Fruit fly (Drosophila melanogaster) Kc167 (cell line): ENCODE data around the gene Manf.

ENCODE experiments used
- Myc ChIP-seq: fragments of >200 bp; optimal IDR thresholded peaks from 2 replicates; lab custom pipeline; 2017; ENCODE audit warnings: missing external identifiers
- Sin3A ChIP-seq: fragments of >200 bp; optimal IDR thresholded peaks from 2 replicates; lab custom pipeline; 2018; ENCODE audit warnings: missing external identifiers
- h ChIP-seq: fragments of >200 bp; optimal IDR thresholded peaks from 3 replicates; lab custom pipeline; 2018; ENCODE audit warnings: missing external identifiers
- insv ChIP-seq: fragments of >200 bp; optimal IDR thresholded peaks from 3 replicates; lab custom pipeline; 2018; ENCODE audit warnings: missing external identifiers
- psq ChIP-seq: fragments of >200 bp; optimal IDR thresholded peaks from 2 replicates; lab custom pipeline; 2017; ENCODE audit warnings: missing external identifiers
- ttk ChIP-seq: sonication (Bioruptor generic); optimal IDR thresholded peaks from 2 replicates; lab custom pipeline; 2017; ENCODE audit warnings: missing external identifiers

Gene Manf

dm6 chr3R:16374101-16374500, 24.9 kb downstream of the Manf start:
- TF ChIP-seq insv (lab: Kevin White, UChicago): no peak

DNA sequence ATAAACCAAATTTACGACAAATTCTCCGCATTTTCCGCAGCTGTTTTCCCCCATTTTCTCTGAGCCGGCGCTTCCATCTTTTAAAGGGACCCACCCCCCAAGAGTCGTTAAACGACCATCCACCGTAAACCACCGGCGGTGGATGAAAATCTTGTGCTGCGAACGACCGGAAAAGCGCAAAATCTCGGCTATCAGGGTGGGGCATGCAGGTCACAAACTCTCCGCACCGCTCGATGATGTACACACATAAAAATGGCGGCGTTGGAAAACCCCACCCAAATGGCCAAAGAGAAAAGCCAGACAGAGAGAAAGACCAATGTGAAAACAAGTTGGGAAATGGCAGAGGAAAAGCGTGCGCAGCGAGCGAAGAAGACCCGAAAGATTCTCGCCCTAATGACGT, 36.4 kb downstream of the Manf start:
- no peak for TF ChIP-seq psq (lab: Kevin White, UChicago)
- no peak for TF ChIP-seq Sin3A (lab: Kevin White, UChicago)
- TF ChIP-seq ttk (lab: Kevin White, UChicago): no peak
- TF ChIP-seq Myc (lab: Kevin White, UChicago): no peak
- no peak for TF ChIP-seq h (lab: Kevin White, UChicago)
- TF ChIP-seq insv (lab: Kevin White, UChicago): no peak

DNA sequence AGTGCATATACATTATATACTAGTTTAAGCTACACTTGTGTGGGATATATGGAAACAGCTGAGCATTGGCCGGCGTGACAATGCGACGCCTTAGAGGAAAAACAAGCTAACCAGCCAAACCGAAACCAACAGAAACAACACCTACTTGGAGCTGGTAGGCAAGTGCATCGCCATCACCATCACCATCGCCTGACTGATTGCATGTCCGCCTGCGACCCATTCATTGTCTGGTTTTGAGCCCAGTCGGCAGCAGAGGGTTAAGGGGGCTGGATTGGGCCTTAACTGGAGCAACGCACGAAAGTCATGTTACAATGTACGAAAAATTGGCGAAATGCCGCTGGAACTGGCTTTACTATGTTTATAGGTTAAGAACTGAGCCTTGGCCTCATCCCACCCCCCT, 37.8 kb downstream of the Manf start:
- TF ChIP-seq psq (lab: Kevin White, UChicago): no peak
- no peak for TF ChIP-seq Myc (lab: Kevin White, UChicago)
- TF ChIP-seq insv (lab: Kevin White, UChicago): no peak
- no peak for TF ChIP-seq h (lab: Kevin White, UChicago)
- no peak for TF ChIP-seq Sin3A (lab: Kevin White, UChicago)
- TF ChIP-seq ttk (lab: Kevin White, UChicago): no peak

- TF ChIP-seq ttk (lab: Kevin White, UChicago): no peak
- no peak for TF ChIP-seq insv (lab: Kevin White, UChicago)
- TF ChIP-seq psq (lab: Kevin White, UChicago): no peak
- no peak for TF ChIP-seq Myc (lab: Kevin White, UChicago)
- no peak for TF ChIP-seq h (lab: Kevin White, UChicago)
- no peak for TF ChIP-seq Sin3A (lab: Kevin White, UChicago)
These were observed 39.9 kb downstream of the Manf start for dm6 chr3R:16389117-16389516.

DNA sequence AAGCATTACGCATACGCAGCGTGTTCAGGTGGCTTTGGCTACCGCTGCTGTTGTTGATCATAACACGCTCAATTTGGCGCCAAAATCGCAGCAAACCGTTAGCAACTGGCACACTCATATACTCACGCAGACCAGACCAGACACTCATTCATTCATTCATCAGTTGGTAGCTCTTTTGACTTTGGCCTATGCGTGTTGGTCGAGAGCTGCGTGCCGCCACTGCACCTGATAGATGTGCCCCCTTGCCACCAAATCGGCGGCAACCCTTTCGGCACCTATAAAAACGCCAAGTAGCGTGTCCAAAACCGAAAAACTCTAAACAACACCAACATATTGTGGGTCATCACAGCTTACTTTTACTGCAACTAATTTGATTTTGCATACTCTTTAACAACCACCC, 45.3 kb downstream of the Manf start:
- TF ChIP-seq ttk (lab: Kevin White, UChicago): no peak
- no peak for TF ChIP-seq psq (lab: Kevin White, UChicago)
- TF ChIP-seq Sin3A (lab: Kevin White, UChicago): no peak
- no peak for TF ChIP-seq insv (lab: Kevin White, UChicago)
- TF ChIP-seq Myc (lab: Kevin White, UChicago): no peak

- TF ChIP-seq Myc (lab: Kevin White, UChicago) (no peak), insv (lab: Kevin White, UChicago) (no peak), Sin3A (lab: Kevin White, UChicago) (no peak), psq (lab: Kevin White, UChicago) (no peak), h (lab: Kevin White, UChicago) (no peak), ttk (lab: Kevin White, UChicago) (no peak)
These were observed 46.2 kb downstream of the Manf start for dm6 chr3R:16395448-16395847.

- no peak for TF ChIP-seq ttk (lab: Kevin White, UChicago)
- no peak for TF ChIP-seq insv (lab: Kevin White, UChicago)
- TF ChIP-seq h (lab: Kevin White, UChicago): no peak
- TF ChIP-seq psq (lab: Kevin White, UChicago): no peak
- no peak for TF ChIP-seq Myc (lab: Kevin White, UChicago)
- no peak for TF ChIP-seq Sin3A (lab: Kevin White, UChicago)
These were observed 47.4 kb downstream of the Manf start for dm6 chr3R:16396565-16396964.
